Worm (Caenorhabditis elegans) whole organism, late embryonic: Measurements from ENCODE around the gene F48F7.6.
A peak's percentile ranks its signal among the peaks of the same experiment; 100 is the strongest.

Experiments
- C08G9.2 ChIP-seq: sonication (generic microtip); optimal IDR thresholded peaks from 2 replicates; lab custom pipeline; 2016; ENCODE audit warnings: mild to moderate bottlenecking, missing genetic modification characterization, moderate library complexity, missing compliant biosample characterization
- C38D4.7 ChIP-seq: fragments of 200-800 bp; sonication (Bioruptor generic); optimal IDR thresholded peaks from 2 replicates; lab custom pipeline; 2018; ENCODE audit warnings: mild to moderate bottlenecking, missing genetic modification characterization, moderate library complexity, missing compliant biosample characterization
- F13H6.1 ChIP-seq: sonication (generic microtip); optimal IDR thresholded peaks from 2 replicates; lab custom pipeline; 2016; ENCODE audit warnings: missing genetic modification characterization, missing compliant biosample characterization
- K02D7.2 ChIP-seq: sonication (generic microtip); optimal IDR thresholded peaks from 2 replicates; lab custom pipeline; 2017; ENCODE audit warnings: mild to moderate bottlenecking, missing genetic modification characterization, missing compliant biosample characterization
- K09A11.1 ChIP-seq: sonication (generic microtip); optimal IDR thresholded peaks from 2 replicates; lab custom pipeline; 2017; ENCODE audit warnings: antibody characterized with exemption, mild to moderate bottlenecking, missing genetic modification characterization, missing compliant biosample characterization; ENCODE audit not compliant: insufficient read depth
- T23F11.4 ChIP-seq: fragments of 200-800 bp; sonication (Bioruptor generic); optimal IDR thresholded peaks from 2 replicates; lab custom pipeline; 2018; ENCODE audit warnings: mild to moderate bottlenecking, missing genetic modification characterization, missing compliant biosample characterization
- ama-1 ChIP-seq: fragments of 150-350 bp; optimal IDR thresholded peaks from 2 replicates; lab custom pipeline; 2014
- ceh-18 ChIP-seq: sonication (generic microtip); optimal IDR thresholded peaks from 2 replicates; lab custom pipeline; 2016; ENCODE audit warnings: missing genetic modification characterization, missing compliant biosample characterization
- ceh-19 ChIP-seq: fragments of 200-800 bp; sonication (Bioruptor generic); optimal IDR thresholded peaks from 2 replicates; lab custom pipeline; 2018; ENCODE audit warnings: mild to moderate bottlenecking, missing genetic modification characterization, missing compliant biosample characterization
- ceh-2 ChIP-seq: sonication (generic microtip); optimal IDR thresholded peaks from 2 replicates; lab custom pipeline; 2016; ENCODE audit warnings: missing genotype, missing genetic modification characterization, missing compliant biosample characterization
- ceh-24 ChIP-seq: sonication (generic microtip); optimal IDR thresholded peaks from 2 replicates; lab custom pipeline; 2016; ENCODE audit warnings: mild to moderate bottlenecking, missing genetic modification characterization, missing compliant biosample characterization
- ceh-30 ChIP-seq: fragments of 150-350 bp; optimal IDR thresholded peaks from 2 replicates; lab custom pipeline; 2014; ENCODE audit warnings: missing biosample characterization, missing genetic modification characterization
- ceh-31 ChIP-seq: sonication (generic microtip); optimal IDR thresholded peaks from 2 replicates; lab custom pipeline; 2016; ENCODE audit warnings: missing genetic modification characterization, missing compliant biosample characterization
- ceh-34 ChIP-seq: sonication (generic microtip); optimal IDR thresholded peaks from 2 replicates; lab custom pipeline; 2016; ENCODE audit warnings: mild to moderate bottlenecking, missing genetic modification characterization, missing compliant biosample characterization
- ceh-48 ChIP-seq: sonication (generic microtip); optimal IDR thresholded peaks from 2 replicates; lab custom pipeline; 2016; ENCODE audit warnings: missing genetic modification characterization, inconsistent platforms, missing compliant biosample characterization
- ceh-6 ChIP-seq: fragments of 200-800 bp; sonication (Bioruptor generic); optimal IDR thresholded peaks from 2 replicates; lab custom pipeline; 2018; ENCODE audit warnings: mild to moderate bottlenecking, missing genetic modification characterization, missing compliant biosample characterization
- ceh-9 ChIP-seq: sonication (generic microtip); optimal IDR thresholded peaks from 2 replicates; lab custom pipeline; 2016; ENCODE audit warnings: mild to moderate bottlenecking, missing genetic modification characterization, inconsistent platforms, missing compliant biosample characterization
- che-1 ChIP-seq: sonication (generic microtip); optimal IDR thresholded peaks from 2 replicates; lab custom pipeline; 2016; ENCODE audit warnings: mild to moderate bottlenecking, missing genetic modification characterization, missing compliant biosample characterization
- dve-1 ChIP-seq: sonication (generic microtip); optimal IDR thresholded peaks from 2 replicates; lab custom pipeline; 2017; ENCODE audit warnings: antibody characterized with exemption, mild to moderate bottlenecking, missing genetic modification characterization, missing compliant biosample characterization
- ets-4 ChIP-seq: sonication (generic microtip); optimal IDR thresholded peaks from 2 replicates; lab custom pipeline; 2016; ENCODE audit warnings: missing genetic modification characterization, missing compliant biosample characterization
- eyg-1 ChIP-seq: sonication (generic microtip); optimal IDR thresholded peaks from 2 replicates; lab custom pipeline; 2016; ENCODE audit warnings: missing genotype, missing genetic modification characterization, missing compliant biosample characterization
- fkh-10 ChIP-seq: fragments of 150-350 bp; optimal IDR thresholded peaks from 2 replicates; lab custom pipeline; 2014; ENCODE audit warnings: missing biosample characterization, missing genetic modification reagents, missing genetic modification characterization
- fkh-6 ChIP-seq: sonication (generic microtip); optimal IDR thresholded peaks from 2 replicates; lab custom pipeline; 2016; ENCODE audit warnings: missing genetic modification characterization, missing compliant biosample characterization
- hlh-13 ChIP-seq: fragments of 200-800 bp; sonication (Bioruptor generic); optimal IDR thresholded peaks from 2 replicates; lab custom pipeline; 2018; ENCODE audit warnings: mild to moderate bottlenecking, missing genetic modification characterization, missing compliant biosample characterization
- hlh-15 ChIP-seq: sonication (generic microtip); optimal IDR thresholded peaks from 2 replicates; lab custom pipeline; 2016; ENCODE audit warnings: missing genetic modification characterization, missing compliant biosample characterization
- hlh-6 ChIP-seq: sonication (generic microtip); optimal IDR thresholded peaks from 2 replicates; lab custom pipeline; 2016; ENCODE audit warnings: missing genotype, missing genetic modification characterization, missing compliant biosample characterization
- hlh-8 ChIP-seq: sonication (generic microtip); optimal IDR thresholded peaks from 2 replicates; lab custom pipeline; 2016; ENCODE audit warnings: missing genotype, missing genetic modification characterization, missing compliant biosample characterization
- lim-6 ChIP-seq: sonication (generic microtip); optimal IDR thresholded peaks from 2 replicates; lab custom pipeline; 2016; ENCODE audit warnings: missing genetic modification characterization, missing compliant biosample characterization
- lin-11 ChIP-seq: fragments of 200-800 bp; sonication (Bioruptor generic); optimal IDR thresholded peaks from 2 replicates; lab custom pipeline; 2018; ENCODE audit warnings: mild to moderate bottlenecking, missing genetic modification characterization, missing compliant biosample characterization
- madf-2 ChIP-seq: sonication (generic microtip); optimal IDR thresholded peaks from 2 replicates; lab custom pipeline; 2017; ENCODE audit warnings: missing genetic modification characterization, missing compliant biosample characterization
- nfya-1 ChIP-seq: sonication (generic microtip); optimal IDR thresholded peaks from 2 replicates; lab custom pipeline; 2017; ENCODE audit warnings: missing genetic modification characterization, mild to moderate bottlenecking, missing compliant biosample characterization, antibody characterized with exemption, moderate library complexity
- npax-4 ChIP-seq: sonication (generic microtip); optimal IDR thresholded peaks from 2 replicates; lab custom pipeline; 2016; ENCODE audit warnings: missing genetic modification characterization, missing compliant biosample characterization
- pag-3 ChIP-seq: sonication (generic microtip); optimal IDR thresholded peaks from 2 replicates; lab custom pipeline; 2016; ENCODE audit warnings: missing compliant biosample characterization, missing genetic modification characterization, borderline replicate concordance
- pat-9 ChIP-seq: fragments of 200-800 bp; sonication (Bioruptor generic); optimal IDR thresholded peaks from 2 replicates; lab custom pipeline; 2018; ENCODE audit warnings: mild to moderate bottlenecking, missing genetic modification characterization, moderate library complexity, missing compliant biosample characterization
- pax-1 ChIP-seq: fragments of 150-350 bp; optimal IDR thresholded peaks from 2 replicates; lab custom pipeline; 2014; ENCODE audit warnings: missing biosample characterization, missing genetic modification characterization
- pha-4 ChIP-seq: fragments of 150-350 bp; optimal IDR thresholded peaks from 2 replicates; lab custom pipeline; 2018; ENCODE audit warnings: missing biosample characterization, missing genetic modification reagents, missing genetic modification characterization
- pqm-1 ChIP-seq: sonication (generic microtip); optimal IDR thresholded peaks from 2 replicates; lab custom pipeline; 2016; ENCODE audit warnings: missing genetic modification characterization, missing compliant biosample characterization
- pros-1 ChIP-seq: fragments of 150-350 bp; optimal IDR thresholded peaks from 2 replicates; lab custom pipeline; 2014; ENCODE audit warnings: missing biosample characterization, missing genetic modification reagents, missing genetic modification characterization
- ref-2 ChIP-seq: sonication (generic microtip); optimal IDR thresholded peaks from 2 replicates; lab custom pipeline; 2016; ENCODE audit warnings: missing genetic modification characterization, missing compliant biosample characterization
- rnt-1 ChIP-seq: sonication (generic microtip); optimal IDR thresholded peaks from 2 replicates; lab custom pipeline; 2016; ENCODE audit warnings: missing genetic modification characterization, missing compliant biosample characterization
- sdc-2 ChIP-seq: sonication (generic microtip); optimal IDR thresholded peaks from 2 replicates; lab custom pipeline; 2016; ENCODE audit warnings: missing genotype, missing genetic modification characterization, missing compliant biosample characterization
- sox-2 ChIP-seq: fragments of 200-800 bp; sonication (Bioruptor generic); IDR thresholded peaks from 2 replicates; pipeline ENCODE4 v1.3.6; 2022; ENCODE audit warnings: missing genetic modification reagents, missing genetic modification characterization, missing compliant biosample characterization
- sox-4 ChIP-seq: sonication (generic microtip); optimal IDR thresholded peaks from 2 replicates; lab custom pipeline; 2017; ENCODE audit warnings: mild to moderate bottlenecking, missing genetic modification characterization, inconsistent platforms, missing compliant biosample characterization
- syd-9 ChIP-seq: sonication (generic microtip); optimal IDR thresholded peaks from 2 replicates; lab custom pipeline; 2016; ENCODE audit warnings: mild to moderate bottlenecking, missing genetic modification characterization, moderate library complexity, missing compliant biosample characterization
- tbx-2 ChIP-seq: sonication (generic microtip); optimal IDR thresholded peaks from 2 replicates; lab custom pipeline; 2016; ENCODE audit warnings: missing genetic modification characterization, missing compliant biosample characterization
- tbx-7 ChIP-seq: sonication (generic microtip); optimal IDR thresholded peaks from 2 replicates; lab custom pipeline; 2016; ENCODE audit warnings: missing genotype, missing genetic modification characterization, missing compliant biosample characterization
- ttx-3 ChIP-seq: sonication (generic microtip); optimal IDR thresholded peaks from 2 replicates; lab custom pipeline; 2016; ENCODE audit warnings: missing genetic modification reagents, missing genetic modification characterization, missing compliant biosample characterization
- unc-3 ChIP-seq, 2 experiments: fragments of 200-800 bp in 1 of 2; sonication (Bioruptor generic) in 1 of 2; sonication (generic microtip) in 1 of 2; conservative IDR thresholded peaks in 1 of 2; optimal IDR thresholded peaks in 1 of 2; 2 replicates each; pipeline versions ENCODE4 v1.3.6 to Lab custom; 2016 to 2022; ENCODE audit warnings: missing compliant biosample characterization in 2 of 2, missing genetic modification characterization in 2 of 2, missing genetic modification reagents in 1 of 2
- unc-55 ChIP-seq: sonication (generic microtip); optimal IDR thresholded peaks from 2 replicates; lab custom pipeline; 2017; ENCODE audit warnings: missing biosample characterization, missing genetic modification reagents, missing genetic modification characterization
- unc-86 ChIP-seq: sonication (generic microtip); optimal IDR thresholded peaks from 2 replicates; lab custom pipeline; 2016; ENCODE audit warnings: missing genetic modification characterization, missing compliant biosample characterization
- zip-5 ChIP-seq: sonication (generic microtip); optimal IDR thresholded peaks from 2 replicates; lab custom pipeline; 2016; ENCODE audit warnings: missing genetic modification characterization, missing compliant biosample characterization
- ztf-16 ChIP-seq: sonication (generic microtip); optimal IDR thresholded peaks from 2 replicates; lab custom pipeline; 2017; ENCODE audit warnings: missing genetic modification characterization, missing compliant biosample characterization

F48F7.6 gene

ce11 chrX:13977439-13978118 lies at the start of gene F48F7.6:
Gene F48F7.6 (plus strand): TSS chrX:13977829.
- TF ChIP-seq ceh-34 (peak; percentile 15), sdc-2 (tag; lab: Kevin White, UChicago) (peak; percentile 14), pros-1 (tag; lab: Kevin White, UChicago) (no peak), rnt-1 (no peak), eyg-1 (no peak), sox-4 (tag; lab: Kevin White, UChicago) (peak; percentile 20), ceh-18 (tag; lab: Kevin White, UChicago) (peak; percentile 37), K09A11.1 (tag; lab: Kevin White, UChicago) (no peak), lim-6 (no peak), ets-4 (tag; lab: Kevin White, UChicago) (no peak), nfya-1 (tag; lab: Kevin White, UChicago) (peak; percentile 42), unc-86 (no peak), ama-1 (lab: Kevin White, UChicago) (no peak), hlh-13 (GFP tag; lab: Kevin White, UChicago) (no peak), ceh-48 (peak; percentile 89), ceh-24 (no peak), ref-2 (tag; lab: Kevin White, UChicago) (peak; percentile 52), ceh-2 (tag; lab: Kevin White, UChicago) (peak; percentile 33), pat-9 (tag; lab: Kevin White, UChicago) (no peak), C38D4.7 (GFP tag; lab: Kevin White, UChicago) (no peak), madf-2 (no peak), pqm-1 (tag; lab: Kevin White, UChicago) (no peak), che-1 (no peak), hlh-15 (no peak), unc-55 (GFP tag; lab: Kevin White, UChicago) (peak; percentile 36), tbx-7 (tag; lab: Kevin White, UChicago) (no peak), C08G9.2 (tag; lab: Kevin White, UChicago) (no peak), K02D7.2 (tag; lab: Kevin White, UChicago) (no peak), lin-11 (tag; lab: Kevin White, UChicago) (no peak), hlh-8 (tag; lab: Kevin White, UChicago) (no peak), hlh-6 (tag; lab: Kevin White, UChicago) (no peak), fkh-10 (GFP tag; lab: Kevin White, UChicago) (no peak), tbx-2 (peak; percentile 54), ceh-9 (tag; lab: Kevin White, UChicago) (no peak), dve-1 (tag; lab: Kevin White, UChicago) (no peak), ceh-30 (tag; lab: Kevin White, UChicago) (no peak), pax-1 (tag; lab: Kevin White, UChicago) (no peak), F13H6.1 (tag; lab: Kevin White, UChicago) (no peak), ceh-31 (tag; lab: Kevin White, UChicago) (peak; percentile 33), unc-3 (GFP tag; conservative IDR thresholded peaks at IDR 0.05; lab: Robert Waterston, UW) (no peak), unc-3 (tag; optimal IDR thresholded peaks at IDR 0.05; lab: Kevin White, UChicago) (no peak), ceh-6 (no peak), fkh-6 (tag; lab: Kevin White, UChicago) (no peak), sox-2 (GFP tag; lab: Robert Waterston, UW) (no peak), pha-4 (tag; lab: Kevin White, UChicago) (no peak), zip-5 (no peak), syd-9 (tag; lab: Kevin White, UChicago) (no peak), ttx-3 (tag; lab: Kevin White, UChicago) (no peak), npax-4 (tag; lab: Kevin White, UChicago) (no peak), ceh-19 (GFP tag; lab: Kevin White, UChicago) (no peak), T23F11.4 (GFP tag; lab: Kevin White, UChicago) (no peak), ztf-16 (tag; lab: Kevin White, UChicago) (no peak), pag-3 (tag; lab: Kevin White, UChicago) (no peak)
